Fruit fly (Drosophila melanogaster): Measurements from ENCODE around the gene Reps.

The Reps gene

dm6 chr2L:11100516-11101061 is 5.9 kb downstream of the Reps start, which contains the start of gene Ge-1:
Gene Ge-1, minus strand, starts transcription at chr2L:11100888.
- TF ChIP-seq HHEX (GFP tag; optimal IDR thresholded peaks at IDR 0.05) (no peak), NFAT (GFP tag; IDR thresholded peaks at IDR 0.05) (0 out of 2 replicates have a peak, but pooled peaks have one; percentile 28), trem (tag; optimal IDR thresholded peaks at IDR 0.05) (peak; percentile 47), pfk (GFP tag; optimal IDR thresholded peaks at IDR 0.05) (peak; percentile 30), CG6791 (GFP tag; IDR thresholded peaks at IDR 0.05; ENCODE audit: partially characterized antibody) (peak; percentile 48; the same call in 1 of the 3 replicates), crp (GFP tag; optimal IDR thresholded peaks at IDR 0.05) (peak in 1 of 2 experiments; percentile 4), CG4328 (GFP tag; optimal IDR thresholded peaks at IDR 0.05) (no peak), BEAF-32 (GFP tag; optimal IDR thresholded peaks at IDR 0.05) (peak; percentile 63), abd-A (tag; optimal IDR thresholded peaks at IDR 0.05) (no peak), B-H1 (GFP tag; IDR thresholded peaks at IDR 0.05) (no peak), Med (GFP tag) (peak; percentile 76), CG17829 (tag; optimal IDR thresholded peaks at IDR 0.05) (peak; percentile 25), vnd (GFP tag; IDR thresholded peaks at IDR 0.05; ENCODE audit: partially characterized antibody) (peak; percentile 43; the same call in 1 of the 3 replicates), H15 (GFP tag; IDR thresholded peaks at IDR 0.05) (no peak), CG15514 (GFP tag; optimal IDR thresholded peaks at IDR 0.05) (peak; percentile 83), bigmax (GFP tag; optimal IDR thresholded peaks at IDR 0.05) (no peak), Aef1 (GFP tag; IDR thresholded peaks at IDR 0.05) (no peak), tap (tag; optimal IDR thresholded peaks at IDR 0.05) (no peak), CG12071 (GFP tag; optimal IDR thresholded peaks at IDR 0.05) (no peak), Poxn (GFP tag; IDR thresholded peaks at IDR 0.05) (no peak), tna (GFP tag; IDR thresholded peaks at IDR 0.05; ENCODE audit: partially characterized antibody) (0 out of 2 replicates have a peak, but pooled peaks have one; percentile 20), CG5180 (GFP tag; optimal IDR thresholded peaks at IDR 0.05) (no peak), Hr78 (GFP tag; optimal IDR thresholded peaks at IDR 0.05) (no peak), Doc2 (GFP tag; IDR thresholded peaks at IDR 0.05) (no peak), stwl (tag; optimal IDR thresholded peaks at IDR 0.05) (peak; percentile 45), ranshi (GFP tag; IDR thresholded peaks at IDR 0.05) (no peak), ftz-f1 (GFP tag; optimal IDR thresholded peaks at IDR 0.05) (peak; percentile 3), CG30020 (tag; optimal IDR thresholded peaks at IDR 0.05) (peak; percentile 46), sens-2 (GFP tag; IDR thresholded peaks at IDR 0.05) (no peak), CkIIα-i1 (GFP tag; IDR thresholded peaks at IDR 0.05) (no peak), CG12744 (GFP tag; optimal IDR thresholded peaks at IDR 0.05) (no peak), CG11247 (GFP tag; IDR thresholded peaks at IDR 0.05) (no peak), CG11504 (tag; optimal IDR thresholded peaks at IDR 0.05) (no peak), Xrp1 (GFP tag; IDR thresholded peaks at IDR 0.05) (peak; percentile 38; the same call in 1 of the 2 replicates), CG34422 (GFP tag; IDR thresholded peaks at IDR 0.05) (peak; percentile 84; the same call in 2 of the 3 replicates), CG6654 (GFP tag; optimal IDR thresholded peaks at IDR 0.05) (no peak), CG7928 (GFP tag; optimal IDR thresholded peaks at IDR 0.05) (peak; percentile 95), Sin3A (optimal IDR thresholded peaks at IDR 0.05) (peak; percentile 52), Hr51 (GFP tag; optimal IDR thresholded peaks at IDR 0.05) (no peak), CG34224 (GFP tag; IDR thresholded peaks at IDR 0.05; ENCODE audit: partially characterized antibody) (peak; percentile 36), CG3163 (GFP tag; optimal IDR thresholded peaks at IDR 0.05) (no peak), Myb (GFP tag; optimal IDR thresholded peaks at IDR 0.05) (peak; percentile 98), CG17359 (tag; optimal IDR thresholded peaks at IDR 0.05) (peak; percentile 40), gfzf (GFP tag; optimal IDR thresholded peaks at IDR 0.05) (peak; percentile 2), Awh (GFP tag; IDR thresholded peaks at IDR 0.05) (no peak), CG32767 (GFP tag; IDR thresholded peaks at IDR 0.05) (no peak), CG16813 (GFP tag; IDR thresholded peaks at IDR 0.05; ENCODE audit: partially characterized antibody) (peak; percentile 56; the same call in 2 of the 3 replicates), zen (tag; optimal IDR thresholded peaks at IDR 0.05) (no peak), CG10366 (GFP tag; IDR thresholded peaks at IDR 0.05) (no peak)

Measured in whole organism, embryonic.